Worm (Caenorhabditis elegans) whole organism, L4 larva: ENCODE data around the gene F15A8.1.

Experiments
- ctbp-1 ChIP-seq: fragments of 200-800 bp; sonication (Bioruptor generic); IDR thresholded peaks from 2 replicates; pipeline ENCODE4 v1.3.6; 2022; ENCODE audit warnings: missing genetic modification reagents, missing genetic modification characterization, missing compliant biosample characterization
- jun-1 ChIP-seq: fragments of 150-350 bp; optimal IDR thresholded peaks from 2 replicates; lab custom pipeline; 2014; ENCODE audit warnings: missing biosample characterization, missing genetic modification reagents, missing genetic modification characterization
- lin-1 ChIP-seq: fragments of 200-800 bp; sonication (Bioruptor generic); IDR thresholded peaks from 2 replicates; pipeline ENCODE4 v1.3.6; 2022; ENCODE audit warnings: missing genetic modification reagents, missing genetic modification characterization, missing compliant biosample characterization
- snpc-4 ChIP-seq: fragments of 150-350 bp; optimal IDR thresholded peaks from 2 replicates; lab custom pipeline; 2014; ENCODE audit warnings: missing biosample characterization, missing genetic modification characterization
- unc-130 ChIP-seq: sonication (generic microtip); optimal IDR thresholded peaks from 2 replicates; lab custom pipeline; 2016; ENCODE audit warnings: missing genetic modification reagents, missing genetic modification characterization, missing compliant biosample characterization

- no peak for TF ChIP-seq jun-1 (tag; lab: Kevin White, UChicago)
- no peak for TF ChIP-seq snpc-4 (tag; lab: Kevin White, UChicago)
- TF ChIP-seq ctbp-1 (GFP tag; lab: Robert Waterston, UW): no peak
- TF ChIP-seq unc-130 (GFP tag; lab: Kevin White, UChicago): no peak
- TF ChIP-seq lin-1 (GFP tag; lab: Robert Waterston, UW): no peak
These were observed 13.1 kb downstream of the F15A8.1 start, which contains the start of gene F02E8.4 for ce11 chrX:4453820-4454219.
